Fruit fly (Drosophila melanogaster) whole organism: ENCODE data around the gene VhaAC39-2.

ENCODE experiments used
- CG8478 ChIP-seq: fragments of >200 bp; optimal IDR thresholded peaks from 2 replicates; lab custom pipeline; 2018; ENCODE audit warnings: inconsistent platforms
- Dll ChIP-seq: fragments of >200 bp; optimal IDR thresholded peaks from 2 replicates; lab custom pipeline; 2017
- EcR ChIP-seq, 2 experiments: fragments of >200 bp; optimal IDR thresholded peaks; 2 replicates each; lab custom pipeline; 2017; ENCODE audit warnings: missing biosample characterization in 2 of 2, missing genetic modification characterization in 2 of 2, missing genetic modification reagents in 2 of 2
- pan ChIP-seq: fragments of >200 bp; optimal IDR thresholded peaks from 2 replicates; lab custom pipeline; 2017
- psq ChIP-seq: fragments of >200 bp; optimal IDR thresholded peaks from 2 replicates; lab custom pipeline; 2017
- usp ChIP-seq: fragments of >200 bp; optimal IDR thresholded peaks from 2 replicates; lab custom pipeline; 2017; ENCODE audit warnings: missing biosample characterization, missing genetic modification characterization, mixed read lengths

Gene VhaAC39-2

DNA sequence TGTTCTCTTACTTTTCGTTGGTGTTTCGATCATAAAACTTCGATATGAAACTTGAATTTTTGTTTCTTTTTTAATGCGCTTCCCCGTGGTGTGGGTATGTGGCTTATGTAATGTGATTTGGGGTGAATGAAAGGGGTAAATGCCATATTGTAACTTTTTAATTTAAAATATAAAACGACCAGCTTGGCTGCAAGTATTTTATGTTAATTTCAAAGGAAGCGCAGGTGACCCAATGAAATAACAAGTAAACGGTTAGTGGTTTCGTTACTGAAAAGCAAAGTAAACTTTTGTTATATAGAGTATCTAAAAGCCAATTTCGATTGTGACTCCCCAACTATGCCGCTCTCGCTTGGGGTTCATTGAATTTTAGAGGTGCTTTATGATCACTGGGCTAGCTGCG lies 14.5 kb downstream of the VhaAC39-2 start:
- no peak for TF ChIP-seq usp (GFP tag; lab: Kevin White, UChicago)
- TF ChIP-seq Dll (lab: Kevin White, UChicago), result no peak
- no peak for TF ChIP-seq EcR (GFP tag; optimal IDR thresholded peaks at IDR 0.05; lab: Kevin White, UChicago)
- no peak for TF ChIP-seq psq
- TF ChIP-seq pan, result no peak
- no peak for TF ChIP-seq CG8478 (lab: Kevin White, UChicago)

DNA sequence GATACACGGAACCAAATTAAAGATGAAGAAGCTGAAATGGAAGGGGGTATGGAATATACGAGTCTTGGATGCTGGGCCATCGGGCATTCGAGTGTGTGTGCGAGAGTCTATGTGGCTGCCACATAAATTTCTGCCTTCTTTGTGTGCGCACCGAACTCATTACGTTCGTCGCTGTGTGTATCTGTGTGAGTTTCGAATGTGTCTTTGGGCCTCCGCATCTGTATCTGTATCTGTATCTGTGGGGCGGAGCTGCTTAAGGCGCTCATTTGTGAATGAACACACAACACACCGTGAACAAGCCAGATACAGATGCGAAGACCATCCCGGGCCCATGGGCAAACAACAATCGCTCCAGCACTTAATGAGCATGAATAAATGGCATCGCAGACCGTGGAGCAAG lies 15.7 kb downstream of the VhaAC39-2 start:
- TF ChIP-seq usp (GFP tag; lab: Kevin White, UChicago), result no peak
- TF ChIP-seq Dll (lab: Kevin White, UChicago), result peak; percentile 38
- TF ChIP-seq psq, result no peak
- no peak for TF ChIP-seq pan

DNA sequence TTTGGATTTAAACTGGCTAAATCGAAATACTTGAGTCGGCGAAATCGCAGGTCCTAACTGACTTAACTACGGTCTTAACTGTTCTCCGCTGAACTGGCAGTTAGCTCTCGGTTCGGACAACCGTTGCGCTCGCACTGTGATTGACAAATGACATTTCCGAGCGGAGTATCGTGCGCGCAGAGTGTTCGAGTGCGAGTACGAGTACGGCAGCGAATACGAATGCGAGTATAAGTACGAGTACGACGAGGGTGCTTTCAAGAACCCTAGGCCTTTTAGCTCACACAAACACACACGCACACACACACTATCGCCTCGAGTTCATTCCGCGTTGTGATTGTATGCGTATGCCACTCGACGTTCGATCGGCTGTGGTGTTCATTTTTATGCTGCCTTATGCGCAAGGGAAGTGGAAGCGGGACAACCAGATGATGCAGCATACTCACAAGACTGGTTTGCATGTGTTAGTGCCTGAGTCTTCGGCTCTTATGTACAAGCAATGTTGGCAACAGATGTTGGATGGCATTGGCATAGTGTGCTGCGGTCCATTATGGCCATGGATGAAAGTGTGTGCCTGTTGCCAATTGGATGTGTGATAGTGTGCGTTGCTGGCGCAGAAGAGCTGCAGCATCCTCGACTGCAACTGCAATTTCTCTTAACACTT lies 17.3 kb downstream of the VhaAC39-2 start, which contains the start of gene hh:
hh (minus strand) TSS at position 229 of the 661 bp plus-strand sequence.
- no peak for TF ChIP-seq psq
- TF ChIP-seq EcR (GFP tag; optimal IDR thresholded peaks at IDR 0.05; lab: Kevin White, UChicago), result no peak
- no peak for TF ChIP-seq Dll (lab: Kevin White, UChicago)
- no peak for TF ChIP-seq pan
- TF ChIP-seq CG8478 (lab: Kevin White, UChicago), result peak; percentile 70
- TF ChIP-seq usp (GFP tag; lab: Kevin White, UChicago), result no peak

DNA sequence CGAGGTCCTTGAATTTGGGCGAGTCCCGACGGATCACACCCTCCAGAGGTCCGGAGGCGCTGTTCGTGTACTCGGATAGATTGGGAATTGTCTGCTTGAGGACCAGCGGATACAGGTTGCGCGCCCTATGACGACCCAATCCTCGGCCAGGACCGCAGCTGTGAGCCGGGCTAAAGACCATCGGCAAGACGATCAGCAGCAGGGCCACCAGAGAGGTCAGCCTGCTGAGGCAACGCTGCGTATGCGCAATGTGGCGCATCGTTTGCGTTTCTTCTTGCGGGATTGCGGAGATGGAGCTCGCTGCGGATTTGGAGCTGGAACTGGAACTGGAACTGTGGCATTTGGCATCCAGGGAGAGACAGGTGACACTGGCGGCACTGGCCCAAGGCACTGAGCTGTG lies 18.0 kb downstream of the VhaAC39-2 start:
- no peak for TF ChIP-seq usp (GFP tag; lab: Kevin White, UChicago)
- no peak for TF ChIP-seq Dll (lab: Kevin White, UChicago)
- no peak for TF ChIP-seq EcR (GFP tag; optimal IDR thresholded peaks at IDR 0.05; lab: Kevin White, UChicago)
- TF ChIP-seq pan, result no peak
- no peak for TF ChIP-seq CG8478 (lab: Kevin White, UChicago)
- no peak for TF ChIP-seq psq

DNA sequence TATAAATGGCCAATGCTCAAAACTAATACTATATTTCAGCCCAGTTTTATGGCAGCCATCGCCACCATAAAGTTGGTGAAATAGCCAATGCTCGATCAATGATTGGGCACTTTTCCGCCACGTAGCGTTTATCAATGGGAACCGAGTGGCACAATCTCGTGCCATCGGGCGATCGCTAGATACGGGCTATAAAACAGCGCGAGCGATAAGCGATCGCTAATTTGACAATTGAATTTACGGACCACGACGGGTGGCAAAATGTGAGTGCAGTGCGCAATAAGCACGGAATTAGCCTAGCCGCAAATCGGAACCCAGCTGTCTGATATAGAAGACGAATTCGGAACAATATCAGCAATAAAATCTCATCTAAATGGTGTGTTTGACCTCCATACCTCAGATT lies 18.8 kb downstream of the VhaAC39-2 start:
- TF ChIP-seq usp (GFP tag; lab: Kevin White, UChicago), result no peak
- TF ChIP-seq CG8478 (lab: Kevin White, UChicago), result no peak
- no peak for TF ChIP-seq EcR (GFP tag; optimal IDR thresholded peaks at IDR 0.05; lab: Kevin White, UChicago)
- no peak for TF ChIP-seq Dll (lab: Kevin White, UChicago)
- no peak for TF ChIP-seq psq
- TF ChIP-seq pan, result no peak

DNA sequence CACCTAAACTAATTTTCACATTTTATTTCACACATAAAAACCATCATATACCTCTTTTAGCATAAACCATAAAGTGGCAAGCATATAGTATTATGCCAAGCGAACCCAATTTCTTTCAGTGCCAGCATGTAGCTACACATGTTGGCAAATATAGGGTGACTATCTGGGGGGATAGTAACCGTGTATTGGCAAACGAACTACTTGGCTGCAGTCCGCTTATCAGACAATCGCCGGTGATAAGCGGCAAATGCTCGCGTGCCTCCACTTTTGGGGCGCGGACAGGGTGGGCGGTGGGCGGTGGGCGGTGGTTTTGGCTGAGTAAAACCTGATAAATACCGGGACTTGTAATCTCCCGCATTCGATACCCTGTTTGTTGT lies 19.5 kb downstream of the VhaAC39-2 start:
- TF ChIP-seq pan (no peak), CG8478 (lab: Kevin White, UChicago) (no peak), Dll (lab: Kevin White, UChicago) (no peak), psq (no peak), EcR (GFP tag; optimal IDR thresholded peaks at IDR 0.05; lab: Kevin White, UChicago) (no peak), usp (GFP tag; lab: Kevin White, UChicago) (no peak)

DNA sequence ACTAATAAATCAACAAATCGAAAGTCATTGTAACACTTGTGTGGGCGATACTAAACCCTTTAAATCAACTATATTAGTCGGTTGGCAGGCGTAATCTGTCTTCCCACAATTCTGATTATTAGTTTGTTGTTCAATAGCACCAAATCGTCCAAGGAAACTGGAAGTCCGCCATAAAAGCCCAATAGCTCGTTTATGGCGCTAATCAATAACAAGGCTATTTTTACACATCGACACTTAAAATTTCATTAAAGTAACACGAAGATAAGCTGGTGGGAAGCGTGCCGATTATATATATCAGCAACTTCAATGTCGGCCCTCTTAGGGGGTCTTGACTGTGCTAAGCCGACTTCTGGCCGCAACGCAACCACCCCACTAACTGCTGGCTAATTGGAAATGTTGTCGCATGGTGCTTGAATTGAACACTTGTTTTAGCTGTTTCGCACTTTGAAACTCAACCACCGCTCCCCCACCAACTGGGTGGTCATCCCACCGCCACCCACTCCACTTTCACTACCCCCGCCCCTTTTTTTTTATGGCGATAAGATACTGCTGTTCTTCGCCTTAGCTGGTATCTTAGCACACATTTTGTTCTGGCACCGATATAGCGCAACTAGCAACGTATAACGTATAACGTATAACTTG lies 20.0 kb downstream of the VhaAC39-2 start:
- no peak for TF ChIP-seq CG8478 (lab: Kevin White, UChicago)
- TF ChIP-seq pan, result no peak
- no peak for TF ChIP-seq Dll (lab: Kevin White, UChicago)
- TF ChIP-seq EcR (GFP tag; optimal IDR thresholded peaks at IDR 0.05; lab: Kevin White, UChicago), result no peak
- TF ChIP-seq psq, result no peak
- no peak for TF ChIP-seq usp (GFP tag; lab: Kevin White, UChicago)

DNA sequence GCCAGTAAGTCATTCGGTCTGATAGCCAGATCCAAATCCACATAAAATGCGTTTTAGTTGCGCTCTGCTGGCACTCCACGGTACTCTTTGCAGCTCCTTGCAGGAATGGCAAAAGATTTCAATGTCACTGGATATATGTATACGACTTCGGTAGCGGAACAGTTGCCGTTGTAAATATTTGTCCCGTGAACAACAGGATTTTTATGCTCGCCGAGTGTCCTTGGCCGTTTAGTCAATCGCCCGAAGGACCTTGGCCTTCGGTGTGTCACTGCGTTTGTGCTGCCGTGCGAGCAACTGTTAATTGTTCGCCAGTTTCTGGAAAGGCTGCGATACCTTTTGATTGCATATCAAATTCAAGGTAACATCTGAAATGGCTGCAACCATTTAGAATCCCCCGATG lies 20.7 kb downstream of the VhaAC39-2 start:
- TF ChIP-seq EcR (GFP tag; optimal IDR thresholded peaks at IDR 0.05; lab: Kevin White, UChicago) (no peak), pan (no peak), usp (GFP tag; lab: Kevin White, UChicago) (no peak), CG8478 (lab: Kevin White, UChicago) (no peak), psq (no peak), Dll (lab: Kevin White, UChicago) (no peak)

DNA sequence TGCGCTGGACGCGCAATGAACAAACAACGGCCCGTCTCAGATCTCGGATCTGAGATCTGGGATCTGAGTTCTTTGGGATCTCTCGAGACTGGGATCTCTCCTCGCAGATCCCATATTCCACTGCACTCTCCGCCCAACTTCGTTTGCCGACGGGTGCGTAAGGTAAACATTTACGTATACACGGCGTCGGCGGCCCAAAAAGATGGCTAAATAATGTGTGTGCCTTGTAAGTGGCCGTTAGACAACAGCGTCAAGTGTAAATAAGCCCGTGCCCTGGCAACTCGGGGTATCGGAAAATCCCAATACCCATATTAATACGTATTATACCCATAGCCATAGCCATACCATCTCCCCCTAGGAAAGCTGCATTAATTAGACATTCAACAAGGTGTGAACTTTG lies 24.4 kb downstream of the VhaAC39-2 start:
- no peak for TF ChIP-seq psq
- no peak for TF ChIP-seq CG8478 (lab: Kevin White, UChicago)
- no peak for TF ChIP-seq EcR (GFP tag; optimal IDR thresholded peaks at IDR 0.05; lab: Kevin White, UChicago)
- TF ChIP-seq usp (GFP tag; lab: Kevin White, UChicago), result no peak
- no peak for TF ChIP-seq Dll (lab: Kevin White, UChicago)
- no peak for TF ChIP-seq pan

DNA sequence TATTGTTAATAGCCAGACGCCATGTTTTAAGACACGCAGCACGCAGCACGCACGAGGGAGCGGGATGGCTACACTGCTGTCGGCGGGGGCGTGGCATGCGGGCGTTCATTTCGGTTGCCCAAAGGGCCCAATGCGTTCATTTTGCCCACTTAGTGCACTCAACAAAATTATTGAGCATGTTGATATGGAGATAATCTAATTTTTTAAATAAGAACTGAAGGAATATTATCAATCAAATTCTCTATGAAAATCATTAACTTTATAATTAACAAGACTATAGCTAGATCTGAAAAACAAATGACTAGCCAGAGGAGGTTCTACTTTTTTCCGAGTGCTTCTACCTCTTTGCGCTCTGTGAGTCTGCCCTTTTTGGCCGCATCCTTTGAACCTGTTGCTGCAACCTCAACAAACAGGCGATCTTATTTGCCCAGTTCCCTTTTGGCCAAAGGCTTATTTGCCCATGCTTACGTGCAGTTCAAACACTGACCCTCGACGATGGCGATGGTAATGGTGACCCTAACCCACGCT lies 25.8 kb downstream of the VhaAC39-2 start:
- TF ChIP-seq EcR (GFP tag; optimal IDR thresholded peaks at IDR 0.05; lab: Kevin White, UChicago) (no peak), Dll (lab: Kevin White, UChicago) (no peak), pan (no peak), psq (no peak), usp (GFP tag; lab: Kevin White, UChicago) (no peak), CG8478 (lab: Kevin White, UChicago) (no peak)

DNA sequence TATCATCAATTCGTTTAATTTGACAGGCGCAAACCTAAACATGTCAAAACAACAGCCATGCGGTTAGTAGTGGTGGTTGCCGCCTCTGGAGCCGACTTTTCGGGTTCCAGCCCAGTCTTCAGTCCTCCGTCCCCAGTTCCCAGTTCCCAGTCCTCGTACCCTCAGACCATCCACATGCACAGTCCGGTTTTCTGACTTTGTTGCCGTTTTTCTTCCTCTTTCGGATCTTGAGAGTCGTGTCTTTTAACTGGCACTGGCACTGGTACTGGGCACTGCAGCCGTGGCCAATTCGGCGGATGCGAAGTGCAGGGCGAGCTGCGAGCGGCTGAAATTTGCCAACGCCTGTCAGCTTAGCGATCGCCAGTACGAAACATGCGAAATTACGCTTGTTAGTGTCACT lies 26.8 kb downstream of the VhaAC39-2 start:
- TF ChIP-seq pan (no peak), psq (no peak), EcR (GFP tag; optimal IDR thresholded peaks at IDR 0.05; lab: Kevin White, UChicago) (no peak), Dll (lab: Kevin White, UChicago) (no peak), usp (GFP tag; lab: Kevin White, UChicago) (no peak), CG8478 (lab: Kevin White, UChicago) (no peak)

DNA sequence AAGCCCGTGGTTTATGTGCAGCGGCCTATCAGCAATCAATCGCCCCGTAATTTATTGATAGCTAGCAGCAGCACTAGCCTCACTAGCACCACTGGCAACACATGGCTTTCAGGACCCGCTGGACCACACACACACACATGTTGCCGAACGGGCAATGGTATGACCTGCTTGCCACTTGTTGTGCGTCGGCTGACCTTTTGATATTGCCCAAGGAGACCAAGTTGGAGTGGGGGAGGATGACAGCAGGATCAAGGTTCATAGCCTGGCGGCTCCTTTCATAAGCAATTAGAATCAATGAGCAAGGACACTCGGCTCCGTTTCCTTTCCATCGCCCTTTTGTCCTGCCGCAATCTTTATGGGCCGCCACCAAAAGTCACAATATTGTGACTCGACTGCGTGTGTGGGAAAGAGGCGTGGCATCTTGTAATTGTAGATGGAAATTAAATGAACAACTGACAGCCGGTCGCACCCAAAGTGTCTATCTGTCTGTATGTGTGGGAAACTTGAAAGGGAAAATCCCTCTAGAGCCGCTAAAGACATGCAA lies 27.7 kb downstream of the VhaAC39-2 start:
- TF ChIP-seq EcR (GFP tag; optimal IDR thresholded peaks at IDR 0.05; lab: Kevin White, UChicago) (no peak), psq (no peak), CG8478 (lab: Kevin White, UChicago) (no peak), usp (GFP tag; lab: Kevin White, UChicago) (no peak), pan (no peak), Dll (lab: Kevin White, UChicago) (no peak)
